Worm (Caenorhabditis elegans): ENCODE data around the gene ina-1.

Gene ina-1

DNA sequence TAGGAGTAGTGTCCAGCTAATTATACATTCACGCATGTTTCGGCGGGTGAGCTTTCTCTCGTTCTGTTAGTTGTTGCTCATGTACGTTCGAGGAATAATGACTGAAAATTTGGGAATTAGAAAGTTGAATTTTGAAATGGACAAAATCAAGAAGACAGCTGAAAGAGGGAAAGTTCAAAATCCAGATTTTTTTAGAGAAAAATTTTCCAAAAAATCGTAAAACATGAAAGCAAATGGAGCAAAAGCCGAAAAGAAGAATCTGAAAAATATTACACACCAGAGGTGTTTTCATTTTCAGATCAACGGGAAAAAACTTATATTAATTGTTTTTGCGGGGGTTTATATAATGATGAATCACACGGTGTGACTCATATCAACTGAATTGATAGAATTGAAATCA is at the start of gene ina-1:
ina-1 (minus strand) TSS at position 101 of the 400 bp plus-strand sequence.
- TF ChIP-seq bed-2 (GFP tag; IDR thresholded peaks at IDR 0.05), result no peak
- TF ChIP-seq lsy-27 (tag; optimal IDR thresholded peaks at IDR 0.05; ENCODE audit: borderline replicate concordance, insufficient read depth), result no peak
- TF ChIP-seq F37B4.10 (GFP tag; IDR thresholded peaks at IDR 0.05), result no peak
- TF ChIP-seq C17E4.6 (GFP tag; IDR thresholded peaks at IDR 0.05), result no peak
- no peak for TF ChIP-seq F49E8.2 (tag; optimal IDR thresholded peaks at IDR 0.05; ENCODE audit: insufficient read depth)
- TF ChIP-seq K11D2.4 (GFP tag; IDR thresholded peaks at IDR 0.05), result no peak
- no peak for TF ChIP-seq B0336.3 (GFP tag; IDR thresholded peaks at IDR 0.05)
- no peak for TF ChIP-seq Y95B8A.8 (GFP tag; IDR thresholded peaks at IDR 0.05)
- TF ChIP-seq lin-26 (GFP tag; IDR thresholded peaks at IDR 0.05), result no peak
- no peak for TF ChIP-seq ztf-25 (GFP tag; IDR thresholded peaks at IDR 0.05)
- no peak for TF ChIP-seq T26A5.8 (tag; optimal IDR thresholded peaks at IDR 0.05)
- TF ChIP-seq ccch-3 (GFP tag; optimal IDR thresholded peaks at IDR 0.05), result no peak
- TF ChIP-seq sdz-38 (tag; optimal IDR thresholded peaks at IDR 0.05), result no peak
- TF ChIP-seq F33H1.4 (GFP tag; IDR thresholded peaks at IDR 0.05), result no peak
- TF ChIP-seq lin-54 (GFP tag; optimal IDR thresholded peaks at IDR 0.05), result no peak

DNA sequence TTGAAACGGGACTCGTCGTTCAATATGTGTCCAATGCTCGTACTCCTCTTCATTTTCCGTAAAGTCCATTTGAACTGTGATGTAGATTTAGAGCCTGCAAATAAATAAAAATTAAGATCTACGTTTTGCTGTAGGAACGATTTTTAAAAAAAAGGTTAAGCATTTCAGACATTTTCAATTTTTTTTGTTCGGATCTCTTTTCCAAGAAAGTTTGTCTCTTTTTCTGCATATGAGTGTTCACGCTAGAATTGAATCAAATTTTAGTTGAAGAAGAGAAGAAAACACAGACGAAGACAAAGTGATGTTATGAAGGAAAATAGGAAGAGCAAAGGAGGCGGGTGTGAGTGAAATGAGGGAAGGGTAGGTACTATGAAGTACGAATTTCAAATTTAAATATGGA is 42.8 kb upstream of the ina-1 start, which contains the start of gene npr-29:
npr-29 (minus strand) TSS at position 101 of the 400 bp plus-strand sequence.
- no peak for TF ChIP-seq bed-1 (GFP tag; IDR thresholded peaks at IDR 0.05)
- TF ChIP-seq lin-26 (GFP tag; IDR thresholded peaks at IDR 0.05), result no peak
- TF ChIP-seq snpc-1.3 (tag; optimal IDR thresholded peaks at IDR 0.05; ENCODE audit: insufficient read depth), result no peak
- no peak for TF ChIP-seq ztf-6 (GFP tag; IDR thresholded peaks at IDR 0.05)
- no peak for TF ChIP-seq F22D6.2 (tag; optimal IDR thresholded peaks at IDR 0.05)
- no peak for TF ChIP-seq F49E8.2 (tag; optimal IDR thresholded peaks at IDR 0.05; ENCODE audit: insufficient read depth)
- no peak for TF ChIP-seq aptf-2 (GFP tag; conservative IDR thresholded peaks at IDR 0.05)
- TF ChIP-seq gei-17 (GFP tag; optimal IDR thresholded peaks at IDR 0.05), result no peak

DNA sequence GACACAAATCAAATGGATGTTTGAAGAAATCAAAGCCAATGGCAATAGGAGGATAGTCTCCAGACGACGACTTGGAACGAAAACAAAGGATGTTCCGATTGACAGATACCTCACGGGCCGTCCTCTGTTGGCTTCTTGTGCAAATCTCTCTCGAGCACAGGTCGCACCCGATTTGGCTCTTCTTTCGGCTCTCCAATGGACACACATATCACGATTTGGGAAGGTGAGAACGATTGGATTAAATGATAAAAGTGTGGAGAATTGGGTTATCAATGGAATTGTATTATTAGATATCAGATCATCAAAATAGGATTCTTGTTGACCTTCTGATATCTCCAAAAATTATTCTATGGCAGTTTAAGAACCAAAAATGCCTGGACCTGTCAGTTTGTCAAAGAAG is 33.6 kb upstream of the ina-1 start, which contains the start of gene ZC84.1:
ZC84.1 (minus strand) TSS at position 101 of the 400 bp plus-strand sequence.
- TF ChIP-seq tbx-9 (tag; optimal IDR thresholded peaks at IDR 0.05; ENCODE audit: borderline replicate concordance) (no peak), somi-1 (GFP tag; optimal IDR thresholded peaks at IDR 0.05) (no peak), B0336.3 (GFP tag; IDR thresholded peaks at IDR 0.05) (no peak), atf-7 (tag; optimal IDR thresholded peaks at IDR 0.05) (no peak), attf-5 (GFP tag; optimal IDR thresholded peaks at IDR 0.05) (no peak), snpc-3.4 (tag; optimal IDR thresholded peaks at IDR 0.05) (no peak), athp-1 (tag; optimal IDR thresholded peaks at IDR 0.05) (no peak), F52B5.7 (tag; optimal IDR thresholded peaks at IDR 0.05) (no peak), die-1 (tag; optimal IDR thresholded peaks at IDR 0.05) (no peak), Y53G8AR.9 (GFP tag; conservative IDR thresholded peaks at IDR 0.05) (no peak), madf-10 (tag; optimal IDR thresholded peaks at IDR 0.05) (no peak)

DNA sequence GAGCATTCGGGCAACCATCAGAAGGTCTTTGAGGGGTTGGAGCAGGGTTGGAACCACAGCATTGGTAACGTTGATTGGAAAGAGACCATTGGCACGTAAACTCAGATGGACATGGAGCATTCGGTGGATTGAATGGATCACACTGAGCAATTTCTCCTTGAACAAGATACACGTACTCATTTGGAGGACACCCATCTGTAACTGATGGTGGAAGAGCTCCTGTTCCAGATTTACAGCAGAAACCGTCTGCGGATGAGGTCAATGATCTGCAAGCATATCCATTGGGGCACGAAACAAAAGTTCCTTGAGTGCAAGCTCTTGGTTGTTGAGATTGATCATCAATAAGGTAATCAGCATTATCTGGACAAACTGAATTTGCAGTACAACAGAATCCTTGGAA is 29.4 kb upstream of the ina-1 start:
- TF ChIP-seq Y53G8AR.9 (GFP tag; conservative IDR thresholded peaks at IDR 0.05) (no peak), F23B12.7 (tag; optimal IDR thresholded peaks at IDR 0.05; ENCODE audit: insufficient read depth) (no peak), F10E7.11 (tag; optimal IDR thresholded peaks at IDR 0.05) (no peak), rec-8 (tag; optimal IDR thresholded peaks at IDR 0.05) (no peak), F39B2.1 (GFP tag; IDR thresholded peaks at IDR 0.05) (no peak), hlh-26 (GFP tag; conservative IDR thresholded peaks at IDR 0.05) (no peak)
